Fruit fly (Drosophila melanogaster) whole organism, embryonic: Measurements from ENCODE around the gene CG15865.

Source experiments
- Aef1 ChIP-seq: fragments of 200-800 bp; sonication (Bioruptor generic); IDR thresholded peaks from 3 replicates; pipeline ENCODE4 v1.3.6; 2022; ENCODE audit warnings: missing biosample characterization, missing genetic modification characterization
- Antp ChIP-seq: fragments of 200-800 bp; sonication (Bioruptor generic); optimal IDR thresholded peaks from 3 replicates; lab custom pipeline; 2016; ENCODE audit warnings: missing biosample characterization, missing genetic modification characterization
- Atf6 ChIP-seq: fragments of 200-800 bp; sonication (Bioruptor generic); IDR thresholded peaks from 2 replicates; pipeline ENCODE4 v1.3.6; 2022; ENCODE audit warnings: missing biosample characterization, missing genetic modification characterization
- Bdp1 ChIP-seq: fragments of 200-800 bp; sonication (Bioruptor generic); optimal IDR thresholded peaks from 3 replicates; lab custom pipeline; 2016; ENCODE audit warnings: missing biosample characterization, missing genetic modification characterization
- CG10267 ChIP-seq: fragments of 200-800 bp; sonication (Bioruptor generic); optimal IDR thresholded peaks from 2 replicates; lab custom pipeline; 2018; ENCODE audit warnings: missing biosample characterization, mild to moderate bottlenecking, missing genetic modification characterization, moderate library complexity
- CG11093 ChIP-seq: fragments of 200-800 bp; sonication (Bioruptor generic); IDR thresholded peaks from 3 replicates; pipeline ENCODE4 v1.3.6; 2022; ENCODE audit warnings: missing biosample characterization, missing genetic modification characterization
- CG11696 ChIP-seq: fragments of 200-800 bp; sonication (Bioruptor generic); IDR thresholded peaks from 2 replicates; pipeline ENCODE4 v1.3.6; 2022; ENCODE audit warnings: missing biosample characterization, missing genetic modification characterization
- CG12155 ChIP-seq: fragments of 200-800 bp; sonication (Bioruptor generic); optimal IDR thresholded peaks from 3 replicates; lab custom pipeline; 2016; ENCODE audit warnings: missing biosample characterization, missing genetic modification characterization
- CG12744 ChIP-seq: fragments of 200-800 bp; sonication (Bioruptor generic); optimal IDR thresholded peaks from 2 replicates; lab custom pipeline; 2016; ENCODE audit warnings: missing biosample characterization, missing genetic modification characterization
- CG13775 ChIP-seq: fragments of 200-800 bp; sonication (Bioruptor generic); optimal IDR thresholded peaks from 3 replicates; lab custom pipeline; 2017; ENCODE audit warnings: missing biosample characterization, mild to moderate bottlenecking, missing genetic modification characterization
- CG15073 ChIP-seq: fragments of 200-800 bp; sonication (Bioruptor generic); optimal IDR thresholded peaks from 2 replicates; lab custom pipeline; 2016; ENCODE audit warnings: missing biosample characterization, missing genetic modification characterization
- CG17361 ChIP-seq: fragments of 200-800 bp; sonication (Bioruptor generic); IDR thresholded peaks from 3 replicates; pipeline ENCODE4 v1.3.6; 2022; ENCODE audit warnings: missing biosample characterization, missing genetic modification characterization
- CG18011 ChIP-seq: fragments of 200-800 bp; sonication (Bioruptor generic); optimal IDR thresholded peaks from 2 replicates; lab custom pipeline; 2017; ENCODE audit warnings: missing biosample characterization, missing genetic modification characterization, mild to moderate bottlenecking, moderate library complexity, missing genotype
- CG2202 ChIP-seq: fragments of 200-800 bp; sonication (Bioruptor generic); optimal IDR thresholded peaks from 2 replicates; lab custom pipeline; 2018; ENCODE audit warnings: missing biosample characterization, mild to moderate bottlenecking, missing genetic modification characterization
- CG4707 ChIP-seq: fragments of 200-800 bp; sonication (Bioruptor generic); optimal IDR thresholded peaks from 2 replicates; lab custom pipeline; 2018; ENCODE audit warnings: missing biosample characterization, mild to moderate bottlenecking, missing genetic modification characterization, moderate library complexity
- CG5245 ChIP-seq: fragments of 200-800 bp; sonication (Bioruptor generic); optimal IDR thresholded peaks from 3 replicates; lab custom pipeline; 2016; ENCODE audit warnings: missing biosample characterization, missing genetic modification characterization
- CG6175 ChIP-seq: fragments of 200-800 bp; sonication (Bioruptor generic); IDR thresholded peaks from 3 replicates; pipeline ENCODE4 v1.3.6; 2022; ENCODE audit warnings: missing biosample characterization, missing genetic modification characterization
- CG6654 ChIP-seq: fragments of 200-800 bp; sonication (Bioruptor generic); optimal IDR thresholded peaks from 2 replicates; lab custom pipeline; 2017; ENCODE audit warnings: missing biosample characterization, mild to moderate bottlenecking, missing genetic modification characterization
- CG7271 ChIP-seq: fragments of 200-800 bp; sonication (Bioruptor generic); optimal IDR thresholded peaks from 2 replicates; lab custom pipeline; 2018; ENCODE audit warnings: missing biosample characterization, mild to moderate bottlenecking, missing genetic modification characterization, moderate library complexity
- CG8478 ChIP-seq: fragments of >200 bp; optimal IDR thresholded peaks from 2 replicates; lab custom pipeline; 2018
- CG8924 ChIP-seq: fragments of 200-800 bp; optimal IDR thresholded peaks from 3 replicates; lab custom pipeline; 2019; ENCODE audit warnings: missing biosample characterization, mild to moderate bottlenecking, missing genetic modification characterization, moderate library complexity
- CG8944 ChIP-seq: fragments of 200-800 bp; sonication (Bioruptor generic); optimal IDR thresholded peaks from 3 replicates; lab custom pipeline; 2016; ENCODE audit warnings: missing biosample characterization, missing genetic modification characterization
- CG9727 ChIP-seq: fragments of 200-800 bp; sonication (Bioruptor generic); optimal IDR thresholded peaks from 3 replicates; lab custom pipeline; 2017; ENCODE audit warnings: missing biosample characterization, mild to moderate bottlenecking, missing genetic modification characterization
- CTCF ChIP-seq: fragments of 200-800 bp; sonication (Bioruptor generic); optimal IDR thresholded peaks from 2 replicates; lab custom pipeline; 2017; ENCODE audit warnings: missing biosample characterization, mild to moderate bottlenecking, missing genetic modification characterization, moderate library complexity
- Dad ChIP-seq: fragments of 200-800 bp; sonication (Bioruptor generic); optimal IDR thresholded peaks from 3 replicates; lab custom pipeline; 2016; ENCODE audit warnings: missing biosample characterization, missing genetic modification characterization
- E2f1 ChIP-seq: fragments of 200-800 bp; sonication (Bioruptor generic); IDR thresholded peaks from 2 replicates; pipeline ENCODE4 v1.3.6; 2022; ENCODE audit warnings: missing biosample characterization, missing genetic modification characterization
- Hand ChIP-seq: fragments of 200-800 bp; sonication (Bioruptor generic); optimal IDR thresholded peaks from 2 replicates; lab custom pipeline; 2017; ENCODE audit warnings: mild to moderate bottlenecking, missing biosample characterization, missing genetic modification reagents, missing genetic modification characterization
- Jarid2 ChIP-seq: fragments of 200-800 bp; sonication (Bioruptor generic); optimal IDR thresholded peaks from 3 replicates; lab custom pipeline; 2017; ENCODE audit warnings: mild to moderate bottlenecking, missing biosample characterization, missing genetic modification reagents, missing genetic modification characterization
- Kr ChIP-seq: fragments of 200-800 bp; sonication (Bioruptor generic); optimal IDR thresholded peaks from 2 replicates; lab custom pipeline; 2017; ENCODE audit warnings: missing biosample characterization, mild to moderate bottlenecking, missing genetic modification characterization
- Lpt ChIP-seq: fragments of >200 bp; optimal IDR thresholded peaks from 2 replicates; lab custom pipeline; 2018; ENCODE audit warnings: missing biosample characterization, missing genetic modification characterization
- MTF-1 ChIP-seq: fragments of 200-800 bp; sonication (Bioruptor generic); optimal IDR thresholded peaks from 2 replicates; lab custom pipeline; 2018; ENCODE audit warnings: missing biosample characterization, mild to moderate bottlenecking, missing genetic modification characterization, borderline replicate concordance
- Max ChIP-seq: fragments of 200-800 bp; sonication (Bioruptor generic); optimal IDR thresholded peaks from 2 replicates; lab custom pipeline; 2016; ENCODE audit warnings: missing biosample characterization, mild to moderate bottlenecking, missing genetic modification characterization
- Med ChIP-seq: fragments of 200-800 bp; sonication (Bioruptor generic); peaks from one replicate; lab custom pipeline; 2016; ENCODE audit warnings: missing biosample characterization, missing genetic modification characterization, mild to moderate bottlenecking, inconsistent platforms, moderate library complexity
- Mes4 ChIP-seq: fragments of 200-800 bp; sonication (Bioruptor generic); optimal IDR thresholded peaks from 2 replicates; lab custom pipeline; 2016; ENCODE audit warnings: missing biosample characterization, missing genetic modification characterization
- Myb ChIP-seq: fragments of 200-800 bp; sonication (Bioruptor generic); optimal IDR thresholded peaks from 2 replicates; lab custom pipeline; 2016; ENCODE audit warnings: missing biosample characterization, missing genetic modification characterization
- NfI ChIP-seq: fragments of 200-800 bp; sonication (Bioruptor generic); optimal IDR thresholded peaks from 3 replicates; lab custom pipeline; 2018; ENCODE audit warnings: missing biosample characterization, mild to moderate bottlenecking, missing genetic modification characterization, moderate library complexity
- Sox102F ChIP-seq: fragments of 200-800 bp; sonication (Bioruptor generic); optimal IDR thresholded peaks from 2 replicates; lab custom pipeline; 2018; ENCODE audit warnings: missing biosample characterization, mild to moderate bottlenecking, missing genetic modification characterization, moderate library complexity
- Sry-δ ChIP-seq: fragments of 200-800 bp; sonication (Bioruptor generic); optimal IDR thresholded peaks from 2 replicates; lab custom pipeline; 2016; ENCODE audit warnings: missing biosample characterization, missing genetic modification characterization
- Vsx1 ChIP-seq: fragments of 200-800 bp; sonication (Bioruptor generic); optimal IDR thresholded peaks from 2 replicates; lab custom pipeline; 2017; ENCODE audit warnings: missing biosample characterization, mild to moderate bottlenecking, missing genetic modification characterization, missing genetic modification reagents
- corto ChIP-seq: fragments of 200-800 bp; sonication (Bioruptor generic); optimal IDR thresholded peaks from 2 replicates; lab custom pipeline; 2016; ENCODE audit warnings: missing biosample characterization, mild to moderate bottlenecking, missing genetic modification characterization, moderate library complexity
- croc ChIP-seq: fragments of 200-800 bp; sonication (Bioruptor generic); conservative IDR thresholded peaks from 3 replicates; pipeline ENCODE4 v1.3.6; 2022; ENCODE audit warnings: missing biosample characterization, missing genetic modification characterization
- da ChIP-seq: fragments of 200-800 bp; sonication (Bioruptor generic); optimal IDR thresholded peaks from 2 replicates; lab custom pipeline; 2016; ENCODE audit warnings: missing biosample characterization, missing genetic modification characterization
- disco-r ChIP-seq: fragments of 200-800 bp; sonication (Bioruptor generic); optimal IDR thresholded peaks from 2 replicates; lab custom pipeline; 2016; ENCODE audit warnings: missing biosample characterization, missing genetic modification characterization
- gce ChIP-seq: fragments of 200-800 bp; sonication (Bioruptor generic); IDR thresholded peaks from 3 replicates; pipeline ENCODE4 v1.3.6; 2022; ENCODE audit warnings: missing biosample characterization, missing genetic modification characterization
- grau ChIP-seq: fragments of 200-800 bp; optimal IDR thresholded peaks from 3 replicates; lab custom pipeline; 2019; ENCODE audit warnings: missing biosample characterization, mild to moderate bottlenecking, missing genetic modification characterization, moderate library complexity
- gsb-n ChIP-seq: fragments of 200-800 bp; sonication (Bioruptor generic); optimal IDR thresholded peaks from 3 replicates; lab custom pipeline; 2018; ENCODE audit warnings: missing biosample characterization, mild to moderate bottlenecking, missing genetic modification characterization
- mam ChIP-seq: fragments of 200-800 bp; sonication (Bioruptor generic); optimal IDR thresholded peaks from 3 replicates; lab custom pipeline; 2016; ENCODE audit warnings: missing biosample characterization, missing genetic modification characterization
- nom ChIP-seq: fragments of 200-800 bp; sonication (Bioruptor generic); optimal IDR thresholded peaks from 2 replicates; lab custom pipeline; 2017; ENCODE audit warnings: missing biosample characterization, missing genetic modification characterization, mild to moderate bottlenecking, moderate library complexity, missing genetic modification reagents
- sens ChIP-seq: fragments of 200-800 bp; sonication (Bioruptor generic); peaks from one replicate; lab custom pipeline; 2016; ENCODE audit warnings: missing biosample characterization, missing genetic modification characterization
- sim ChIP-seq: fragments of 200-800 bp; sonication (Bioruptor generic); IDR thresholded peaks from 2 replicates; pipeline ENCODE4 v1.3.6; 2022; ENCODE audit warnings: missing biosample characterization, missing genetic modification characterization
- ssp ChIP-seq: fragments of 200-800 bp; sonication (Bioruptor generic); IDR thresholded peaks from 2 replicates; pipeline ENCODE4 v1.3.6; 2022; ENCODE audit warnings: missing biosample characterization, missing genetic modification characterization
- tup ChIP-seq: fragments of 200-800 bp; sonication (Bioruptor generic); optimal IDR thresholded peaks from 2 replicates; lab custom pipeline; 2016; ENCODE audit warnings: missing biosample characterization, mild to moderate bottlenecking, missing genetic modification characterization, moderate library complexity
- tx ChIP-seq: fragments of 200-800 bp; sonication (Bioruptor generic); optimal IDR thresholded peaks from 2 replicates; lab custom pipeline; 2016; ENCODE audit warnings: missing biosample characterization, missing genetic modification characterization

Gene CG15865

dm6 chrX:16695658-16696181 is 31.5 kb upstream of the CG15865 start, which contains the start of gene CG4678 (continued):
- TF ChIP-seq Med (GFP tag; lab: Kevin White, UChicago) (peak; percentile 81), CG8944 (no peak), CG5245 (GFP tag; lab: Kevin White, UChicago) (no peak), disco-r (no peak), Kr (no peak), tx (GFP tag; lab: Kevin White, UChicago) (no peak), Sry-δ (peak; percentile 9), da (GFP tag; lab: Kevin White, UChicago) (no peak), CG6175 (GFP tag; lab: Robert Waterston, UW) (no peak), CG12155 (GFP tag; lab: Kevin White, UChicago) (no peak), NfI (GFP tag; lab: Kevin White, UChicago) (no peak), mam (GFP tag; lab: Kevin White, UChicago) (peak; percentile 1), tup (GFP tag; lab: Kevin White, UChicago) (no peak), CG8478 (lab: Kevin White, UChicago) (no peak), Antp (GFP tag; lab: Kevin White, UChicago) (no peak), Aef1 (GFP tag; lab: Robert Waterston, UW) (no peak), CG17361 (no peak), Max (no peak), Myb (GFP tag; lab: Kevin White, UChicago) (peak; percentile 52), Jarid2 (GFP tag; lab: Kevin White, UChicago) (peak; percentile 29), Bdp1 (GFP tag; lab: Kevin White, UChicago) (no peak), croc (GFP tag; lab: Robert Waterston, UW) (no peak), E2f1 (GFP tag; lab: Robert Waterston, UW) (no peak), ssp (GFP tag; lab: Robert Waterston, UW) (peak; percentile 31; the same call in 1 of the 2 replicates), CG11093 (GFP tag; lab: Robert Waterston, UW) (no peak), CG8924 (no peak), Sox102F (GFP tag; lab: Kevin White, UChicago) (no peak), CG12744 (no peak), Vsx1 (no peak), gce (no peak), CTCF (GFP tag; lab: Kevin White, UChicago) (peak; percentile 56), corto (no peak), CG6654 (no peak), CG7271 (no peak), grau (tag; lab: Kevin White, UChicago) (no peak), CG15073 (GFP tag; lab: Kevin White, UChicago) (no peak), CG11696 (GFP tag; lab: Robert Waterston, UW) (no peak), CG13775 (GFP tag; lab: Kevin White, UChicago) (no peak), gsb-n (tag; lab: Kevin White, UChicago) (no peak), Hand (no peak), MTF-1 (GFP tag; lab: Kevin White, UChicago) (no peak), CG10267 (tag; lab: Kevin White, UChicago) (no peak), sens (GFP tag; lab: Kevin White, UChicago) (peak; percentile 73), CG9727 (GFP tag; lab: Kevin White, UChicago) (no peak), Atf6 (no peak), Mes4 (GFP tag; lab: Kevin White, UChicago) (no peak), CG2202 (tag; lab: Kevin White, UChicago) (no peak), Lpt (no peak), CG4707 (no peak), CG18011 (GFP tag; lab: Kevin White, UChicago) (peak; percentile 99), nom (GFP tag; lab: Kevin White, UChicago) (no peak), Dad (GFP tag; lab: Kevin White, UChicago) (no peak), sim (GFP tag; lab: Robert Waterston, UW) (no peak)
